Fruit fly (Drosophila melanogaster) whole organism, embryonic: ENCODE measurements around the gene CG6972.

Source experiments
- C15 ChIP-seq: fragments of 200-800 bp; sonication (Bioruptor generic); IDR thresholded peaks from 3 replicates; pipeline ENCODE4 v1.3.6; 2022; ENCODE audit warnings: missing biosample characterization, missing genetic modification characterization
- CG10366 ChIP-seq: fragments of 200-800 bp; sonication (Bioruptor generic); IDR thresholded peaks from 2 replicates; pipeline ENCODE4 v1.3.6; 2022; ENCODE audit warnings: missing biosample characterization, missing genetic modification characterization
- CG12391 ChIP-seq: fragments of 200-800 bp; sonication (Bioruptor generic); optimal IDR thresholded peaks from 3 replicates; lab custom pipeline; 2018; ENCODE audit warnings: missing biosample characterization, mild to moderate bottlenecking, missing genetic modification characterization, moderate library complexity
- CG12659 ChIP-seq: fragments of 200-800 bp; sonication (Bioruptor generic); optimal IDR thresholded peaks from 3 replicates; lab custom pipeline; 2017; ENCODE audit warnings: mild to moderate bottlenecking, missing biosample characterization, missing genetic modification reagents, missing genetic modification characterization
- CG14710 ChIP-seq: fragments of 200-800 bp; sonication (Bioruptor generic); optimal IDR thresholded peaks from 3 replicates; lab custom pipeline; 2019; ENCODE audit warnings: missing biosample characterization, mild to moderate bottlenecking, missing genetic modification characterization, moderate library complexity
- CG17568 ChIP-seq: fragments of 200-800 bp; sonication (Bioruptor generic); optimal IDR thresholded peaks from 2 replicates; lab custom pipeline; 2018; ENCODE audit warnings: missing biosample characterization, mild to moderate bottlenecking, missing genetic modification characterization, moderate library complexity
- CG18011 ChIP-seq: fragments of 200-800 bp; sonication (Bioruptor generic); optimal IDR thresholded peaks from 2 replicates; lab custom pipeline; 2017; ENCODE audit warnings: missing biosample characterization, missing genetic modification characterization, mild to moderate bottlenecking, moderate library complexity, missing genotype
- CG2202 ChIP-seq: fragments of 200-800 bp; sonication (Bioruptor generic); optimal IDR thresholded peaks from 2 replicates; lab custom pipeline; 2018; ENCODE audit warnings: missing biosample characterization, mild to moderate bottlenecking, missing genetic modification characterization
- CG2875 ChIP-seq: fragments of 200-800 bp; sonication (Bioruptor generic); optimal IDR thresholded peaks from 2 replicates; lab custom pipeline; 2017; ENCODE audit warnings: missing biosample characterization, mild to moderate bottlenecking, missing genetic modification characterization, missing genetic modification reagents
- CG32532 ChIP-seq: fragments of 200-800 bp; sonication (Bioruptor generic); IDR thresholded peaks from 2 replicates; pipeline ENCODE4 v1.3.6; 2022; ENCODE audit warnings: missing biosample characterization, missing genetic modification characterization
- CG32767 ChIP-seq: fragments of 200-800 bp; sonication (Bioruptor generic); IDR thresholded peaks from 2 replicates; pipeline ENCODE4 v1.3.6; 2022; ENCODE audit warnings: missing biosample characterization, missing genetic modification characterization
- CG32772 ChIP-seq: fragments of 200-800 bp; sonication (Bioruptor generic); IDR thresholded peaks from 2 replicates; pipeline ENCODE4 v1.3.6; 2022; ENCODE audit warnings: missing biosample characterization, missing genetic modification characterization
- CG3407 ChIP-seq: fragments of 200-800 bp; sonication (Bioruptor generic); optimal IDR thresholded peaks from 2 replicates; lab custom pipeline; 2018; ENCODE audit warnings: missing biosample characterization, mild to moderate bottlenecking, missing genetic modification characterization
- CG43689 ChIP-seq: fragments of 200-800 bp; sonication (Bioruptor generic); IDR thresholded peaks from 2 replicates; pipeline ENCODE4 v1.3.6; 2022; ENCODE audit warnings: missing biosample characterization, missing genetic modification characterization
- CG7745 ChIP-seq: fragments of 200-800 bp; sonication (Bioruptor generic); optimal IDR thresholded peaks from 2 replicates; lab custom pipeline; 2018; ENCODE audit warnings: missing biosample characterization, mild to moderate bottlenecking, missing genetic modification characterization, moderate library complexity
- CTCF ChIP-seq: fragments of 200-800 bp; sonication (Bioruptor generic); optimal IDR thresholded peaks from 2 replicates; lab custom pipeline; 2017; ENCODE audit warnings: missing biosample characterization, mild to moderate bottlenecking, missing genetic modification characterization, moderate library complexity
- Camta ChIP-seq: fragments of 200-800 bp; sonication (Bioruptor generic); optimal IDR thresholded peaks from 2 replicates; lab custom pipeline; 2016; ENCODE audit warnings: missing biosample characterization, missing genetic modification characterization
- CoRest ChIP-seq: fragments of 200-800 bp; sonication (Bioruptor generic); optimal IDR thresholded peaks from 3 replicates; lab custom pipeline; 2018; ENCODE audit warnings: missing biosample characterization, mild to moderate bottlenecking, missing genetic modification characterization, moderate library complexity
- Dfd ChIP-seq, 2 experiments: fragments of >200 bp; optimal IDR thresholded peaks; 2 replicates each; lab custom pipeline; 2017; ENCODE audit warnings: missing biosample characterization in 2 of 2, missing genetic modification characterization in 2 of 2
- Dip2 ChIP-seq: fragments of 200-800 bp; sonication (Bioruptor generic); IDR thresholded peaks from 2 replicates; pipeline ENCODE4 v1.3.6; 2022; ENCODE audit warnings: missing biosample characterization, missing genetic modification characterization
- Fer2 ChIP-seq: fragments of 200-800 bp; sonication (Bioruptor generic); optimal IDR thresholded peaks from 2 replicates; lab custom pipeline; 2018; ENCODE audit warnings: missing biosample characterization, mild to moderate bottlenecking, missing genetic modification characterization, moderate library complexity
- GATAe ChIP-seq: fragments of 200-800 bp; sonication (Bioruptor generic); conservative IDR thresholded peaks from 2 replicates; pipeline ENCODE4 v1.3.6; 2022; ENCODE audit warnings: missing biosample characterization, missing genetic modification characterization
- HLH4C ChIP-seq: fragments of 200-800 bp; sonication (Bioruptor generic); IDR thresholded peaks from 3 replicates; pipeline ENCODE4 v1.3.6; 2022; ENCODE audit warnings: missing biosample characterization, missing genetic modification characterization; ENCODE audit not compliant: partially characterized antibody
- Hand ChIP-seq: fragments of 200-800 bp; sonication (Bioruptor generic); optimal IDR thresholded peaks from 2 replicates; lab custom pipeline; 2017; ENCODE audit warnings: mild to moderate bottlenecking, missing biosample characterization, missing genetic modification reagents, missing genetic modification characterization
- Hr3 ChIP-seq: fragments of 200-800 bp; sonication (Bioruptor generic); optimal IDR thresholded peaks from 3 replicates; lab custom pipeline; 2016; ENCODE audit warnings: missing biosample characterization, missing genetic modification characterization
- Mrtf ChIP-seq: fragments of 200-800 bp; sonication (Bioruptor generic); IDR thresholded peaks from 3 replicates; pipeline ENCODE4 v1.3.6; 2022; ENCODE audit warnings: missing biosample characterization, missing genetic modification characterization
- Sin3A ChIP-seq: fragments of >200 bp; optimal IDR thresholded peaks from 2 replicates; lab custom pipeline; 2018
- Spps ChIP-seq: fragments of 200-800 bp; sonication (Bioruptor generic); optimal IDR thresholded peaks from 2 replicates; lab custom pipeline; 2018; ENCODE audit warnings: missing biosample characterization, mild to moderate bottlenecking, missing genetic modification characterization
- Tbp ChIP-seq: fragments of >200 bp; optimal IDR thresholded peaks from 2 replicates; lab custom pipeline; 2018; ENCODE audit warnings: missing biosample characterization, missing genetic modification characterization
- YL-1 ChIP-seq: fragments of 200-800 bp; sonication (Bioruptor generic); optimal IDR thresholded peaks from 3 replicates; lab custom pipeline; 2017; ENCODE audit warnings: missing biosample characterization, mild to moderate bottlenecking, missing genetic modification characterization
- ash1 ChIP-seq: fragments of 200-800 bp; sonication (Bioruptor generic); optimal IDR thresholded peaks from 2 replicates; lab custom pipeline; 2018; ENCODE audit warnings: missing biosample characterization, mild to moderate bottlenecking, missing genetic modification characterization
- bbx ChIP-seq: fragments of 200-800 bp; sonication (Bioruptor generic); IDR thresholded peaks from 2 replicates; pipeline ENCODE4 v1.3.6; 2022; ENCODE audit warnings: missing biosample characterization, missing genetic modification characterization; ENCODE audit not compliant: partially characterized antibody
- bcd ChIP-seq: fragments of 200-800 bp; sonication (Bioruptor generic); optimal IDR thresholded peaks from 2 replicates; lab custom pipeline; 2017; ENCODE audit warnings: missing biosample characterization, mild to moderate bottlenecking, missing genetic modification characterization
- br ChIP-seq: fragments of >200 bp; optimal IDR thresholded peaks from 2 replicates; lab custom pipeline; 2017
- crc ChIP-seq: fragments of 200-800 bp; sonication (Bioruptor generic); optimal IDR thresholded peaks from 2 replicates; lab custom pipeline; 2016; ENCODE audit warnings: missing biosample characterization, missing genetic modification characterization
- da ChIP-seq: fragments of 200-800 bp; sonication (Bioruptor generic); optimal IDR thresholded peaks from 2 replicates; lab custom pipeline; 2016; ENCODE audit warnings: missing biosample characterization, missing genetic modification characterization
- dan ChIP-seq: fragments of 200-800 bp; sonication (Bioruptor generic); IDR thresholded peaks from 2 replicates; pipeline ENCODE4 v1.3.6; 2022; ENCODE audit warnings: missing biosample characterization, missing genetic modification characterization
- dysf ChIP-seq: fragments of 200-800 bp; sonication (Bioruptor generic); IDR thresholded peaks from 3 replicates; pipeline ENCODE4 v1.3.6; 2022; ENCODE audit warnings: missing biosample characterization, missing genetic modification characterization
- esg ChIP-seq: fragments of 200-800 bp; sonication (Bioruptor generic); conservative IDR thresholded peaks from 2 replicates; pipeline ENCODE4 v1.3.6; 2022; ENCODE audit warnings: missing biosample characterization, missing genetic modification characterization
- fd3F ChIP-seq: fragments of 200-800 bp; sonication (Bioruptor generic); optimal IDR thresholded peaks from 2 replicates; lab custom pipeline; 2018; ENCODE audit warnings: missing biosample characterization, mild to moderate bottlenecking, missing genetic modification characterization, moderate library complexity
- fru ChIP-seq: fragments of >200 bp; optimal IDR thresholded peaks from 2 replicates; lab custom pipeline; 2017
- gem ChIP-seq: fragments of 200-800 bp; sonication (Bioruptor generic); optimal IDR thresholded peaks from 2 replicates; lab custom pipeline; 2019; ENCODE audit warnings: missing biosample characterization, mild to moderate bottlenecking, missing genetic modification characterization, moderate library complexity
- hbn ChIP-seq: fragments of 200-800 bp; sonication (Bioruptor generic); IDR thresholded peaks from 2 replicates; pipeline ENCODE4 v1.3.6; 2022; ENCODE audit warnings: missing biosample characterization, missing genetic modification characterization; ENCODE audit not compliant: partially characterized antibody
- ind ChIP-seq: fragments of 200-800 bp; sonication (Bioruptor generic); optimal IDR thresholded peaks from 3 replicates; lab custom pipeline; 2016; ENCODE audit warnings: missing biosample characterization, missing genetic modification characterization
- pho ChIP-seq: fragments of 200-800 bp; sonication (Bioruptor generic); optimal IDR thresholded peaks from 2 replicates; lab custom pipeline; 2016; ENCODE audit warnings: missing biosample characterization, missing genetic modification characterization
- psq ChIP-seq: fragments of 200-800 bp; sonication (Bioruptor generic); optimal IDR thresholded peaks from 2 replicates; lab custom pipeline; 2017; ENCODE audit warnings: missing biosample characterization, missing genetic modification characterization
- repo ChIP-seq: fragments of 200-800 bp; sonication (Bioruptor generic); optimal IDR thresholded peaks from 2 replicates; lab custom pipeline; 2016; ENCODE audit warnings: missing biosample characterization, missing genetic modification characterization
- rib ChIP-seq: fragments of 200-800 bp; sonication (Bioruptor generic); IDR thresholded peaks from 2 replicates; pipeline ENCODE4 v1.3.6; 2022; ENCODE audit warnings: missing biosample characterization, missing genetic modification characterization
- run ChIP-seq: fragments of 200-800 bp; sonication (Bioruptor generic); optimal IDR thresholded peaks from 3 replicates; lab custom pipeline; 2018; ENCODE audit warnings: missing biosample characterization, mild to moderate bottlenecking, missing genetic modification characterization
- sens ChIP-seq: fragments of 200-800 bp; sonication (Bioruptor generic); peaks from one replicate; lab custom pipeline; 2016; ENCODE audit warnings: missing biosample characterization, missing genetic modification characterization
- sens-2 ChIP-seq: fragments of 200-800 bp; sonication (Bioruptor generic); IDR thresholded peaks from 2 replicates; pipeline ENCODE4 v1.3.6; 2022; ENCODE audit warnings: missing biosample characterization, missing genetic modification characterization
- ttk ChIP-seq: fragments of 200-800 bp; sonication (Bioruptor generic); IDR thresholded peaks from 2 replicates; pipeline ENCODE4 v2.1.2; 2022; ENCODE audit warnings: missing biosample characterization, missing genetic modification characterization
- twi ChIP-seq: fragments of 200-800 bp; optimal IDR thresholded peaks from 2 replicates; lab custom pipeline; 2019; ENCODE audit warnings: missing biosample characterization, mild to moderate bottlenecking, missing genetic modification characterization, moderate library complexity

The CG6972 gene

dm6 chr3R:22750534-22750947, 48.7 kb downstream of the CG6972 start, which contains the start of the genes rumi, CG7029 and Usp12-46 (continued):
- TF ChIP-seq rib (GFP tag; lab: Robert Waterston, UW) (0 out of 2 replicates have a peak, but pooled peaks have one; percentile 20), CG17568 (GFP tag; lab: Kevin White, UChicago) (no peak), ind (GFP tag; lab: Kevin White, UChicago) (peak; percentile 88), CG43689 (GFP tag; lab: Robert Waterston, UW) (peak; percentile 52; the same call in 1 of the 2 replicates), sens-2 (GFP tag; lab: Robert Waterston, UW) (peak; percentile 77; the same call in 1 of the 2 replicates), CTCF (GFP tag; lab: Kevin White, UChicago) (no peak), fru (no peak), Camta (peak; percentile 90), crc (GFP tag; lab: Kevin White, UChicago) (peak; percentile 74), CG14710 (peak; percentile 100), CG12391 (tag; lab: Kevin White, UChicago) (peak; percentile 92), HLH4C (GFP tag; lab: Robert Waterston, UW) (peak; percentile 78), bcd (GFP tag; lab: Kevin White, UChicago) (peak; percentile 76), CG32532 (GFP tag; lab: Robert Waterston, UW) (peak; percentile 89), sens (GFP tag; lab: Kevin White, UChicago) (peak; percentile 99), CG2875 (peak; percentile 46), C15 (0 out of 3 replicates have a peak, but pooled peaks have one; percentile 53), fd3F (GFP tag; lab: Kevin White, UChicago) (peak; percentile 79), YL-1 (peak; percentile 70), Fer2 (tag; lab: Kevin White, UChicago) (peak; percentile 66), dysf (GFP tag; lab: Robert Waterston, UW) (peak; percentile 84), esg (GFP tag; lab: Robert Waterston, UW) (peak; percentile 84), Tbp (GFP tag; lab: Kevin White, UChicago) (no peak), CG2202 (tag; lab: Kevin White, UChicago) (peak; percentile 66), gem (tag; lab: Kevin White, UChicago) (peak; percentile 92), CG3407 (GFP tag; lab: Kevin White, UChicago) (peak; percentile 72), ash1 (GFP tag; lab: Kevin White, UChicago) (no peak), run (tag; lab: Kevin White, UChicago) (peak; percentile 56), Hand (GFP tag; lab: Kevin White, UChicago) (peak; percentile 44), Mrtf (peak; percentile 69), Spps (tag; lab: Kevin White, UChicago) (peak; percentile 67), CG12659 (GFP tag; lab: Kevin White, UChicago) (peak; percentile 93), repo (GFP tag; lab: Kevin White, UChicago) (peak; percentile 88), GATAe (GFP tag; lab: Robert Waterston, UW) (peak; percentile 28; the same call in 1 of the 2 replicates), ttk (GFP tag; lab: Robert Waterston, UW) (peak; percentile 76), hbn (peak; percentile 75), CG7745 (tag; lab: Kevin White, UChicago) (no peak), CG32772 (GFP tag; lab: Robert Waterston, UW) (peak; percentile 83), Sin3A (lab: Kevin White, UChicago) (peak; percentile 87), bbx (GFP tag; lab: Robert Waterston, UW) (peak; percentile 67), pho (GFP tag; lab: Kevin White, UChicago) (peak; percentile 87), Dfd (GFP tag; optimal IDR thresholded peaks at IDR 0.05; lab: Kevin White, UChicago) (no peak), Hr3 (GFP tag; lab: Kevin White, UChicago) (peak; percentile 88), dan (GFP tag; lab: Robert Waterston, UW) (no peak), CG32767 (peak; percentile 85), CoRest (tag; lab: Kevin White, UChicago) (peak; percentile 87), twi (tag; lab: Kevin White, UChicago) (peak; percentile 80), psq (GFP tag; lab: Kevin White, UChicago) (peak; percentile 64), da (GFP tag; lab: Kevin White, UChicago) (peak; percentile 85), CG18011 (GFP tag; lab: Kevin White, UChicago) (peak; percentile 67), Dip2 (no peak), CG10366 (peak; percentile 90), br (lab: Kevin White, UChicago) (no peak)
